Fruit fly (Drosophila melanogaster): ENCODE measurements around the gene CG42674.
A peak's percentile ranks its signal among the peaks of the same experiment; 100 is the strongest.

- TF ChIP-seq pan (optimal IDR thresholded peaks at IDR 0.05) (no peak), lola (GFP tag; optimal IDR thresholded peaks at IDR 0.05) (no peak), Hr78 (GFP tag; optimal IDR thresholded peaks at IDR 0.05) (no peak), OdsH (GFP tag; optimal IDR thresholded peaks at IDR 0.05) (no peak), usp (GFP tag; optimal IDR thresholded peaks at IDR 0.05) (no peak), CG32264 (GFP tag; optimal IDR thresholded peaks at IDR 0.05) (no peak), h (GFP tag; optimal IDR thresholded peaks at IDR 0.05) (peak; percentile 58), tai (GFP tag; optimal IDR thresholded peaks at IDR 0.05) (no peak), Abd-B (GFP tag; optimal IDR thresholded peaks at IDR 0.05) (no peak), Rel (GFP tag; optimal IDR thresholded peaks at IDR 0.05) (no peak), Rel (tag; optimal IDR thresholded peaks at IDR 0.05) (peak; percentile 5), foxo (GFP tag; optimal IDR thresholded peaks at IDR 0.05) (no peak), br (GFP tag; optimal IDR thresholded peaks at IDR 0.05) (peak; percentile 11), CrebA (GFP tag; optimal IDR thresholded peaks at IDR 0.05; ENCODE audit: borderline replicate concordance) (no peak), fru (GFP tag; optimal IDR thresholded peaks at IDR 0.05) (peak; percentile 18)
Measured at dm6 chr3L:20198138-20198559, at the start of gene CG42674.

Data from whole organism, wandering third instar larva.